Worm (Caenorhabditis elegans): ENCODE results near the gene K10D2.5.

The K10D2.5 gene

DNA sequence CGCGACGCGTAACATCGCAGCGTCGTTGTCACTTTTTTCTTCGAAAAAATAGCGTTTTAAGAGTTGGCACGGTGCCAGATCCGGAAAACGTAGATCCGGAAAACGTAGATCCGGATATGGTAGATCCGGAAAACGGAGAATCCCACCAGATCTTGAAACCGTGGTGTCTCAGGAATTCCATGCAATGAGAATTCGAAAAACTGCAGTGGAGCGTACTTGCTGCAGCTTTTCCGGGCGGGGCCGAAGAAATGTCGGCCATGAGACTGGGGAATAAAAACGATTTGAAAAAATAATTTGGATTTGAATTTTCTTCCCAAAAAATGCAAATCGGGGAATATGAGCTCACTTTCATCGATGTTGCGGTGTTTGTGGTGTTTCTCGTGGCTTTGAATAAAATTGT is at the start of gene K10D2.5:
K10D2.5 (plus strand) TSS at position 251 of the 400 bp plus-strand sequence.
- TF ChIP-seq him-1 (tag; optimal IDR thresholded peaks at IDR 0.05) = peak; percentile 86
- TF ChIP-seq W03F9.2 (tag; optimal IDR thresholded peaks at IDR 0.05) = peak; percentile 89
- TF ChIP-seq dao-5 (tag; optimal IDR thresholded peaks at IDR 0.05) = no peak

DNA sequence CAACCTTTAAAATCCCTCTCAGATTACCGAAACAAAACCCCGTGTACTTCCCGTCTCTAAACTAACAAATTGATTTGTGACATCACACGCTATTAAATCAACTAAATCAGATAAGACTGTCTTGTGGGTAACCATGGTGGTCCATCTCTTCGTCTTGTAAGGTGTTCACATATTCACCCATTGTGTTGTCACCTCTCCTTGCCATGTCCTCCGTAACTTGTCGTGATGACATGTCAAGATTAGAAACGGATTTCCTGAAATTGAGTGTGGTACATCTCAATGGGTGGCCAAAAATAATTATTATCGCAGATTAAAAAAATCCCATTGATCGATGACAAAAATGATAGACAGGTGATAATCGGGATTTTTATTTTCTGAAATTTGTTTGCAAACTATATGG is 48.1 kb upstream of the K10D2.5 start:
- no peak for TF ChIP-seq him-1 (tag; optimal IDR thresholded peaks at IDR 0.05)
- TF ChIP-seq dao-5 (tag; optimal IDR thresholded peaks at IDR 0.05) = no peak
- TF ChIP-seq W03F9.2 (tag; optimal IDR thresholded peaks at IDR 0.05) = no peak

DNA sequence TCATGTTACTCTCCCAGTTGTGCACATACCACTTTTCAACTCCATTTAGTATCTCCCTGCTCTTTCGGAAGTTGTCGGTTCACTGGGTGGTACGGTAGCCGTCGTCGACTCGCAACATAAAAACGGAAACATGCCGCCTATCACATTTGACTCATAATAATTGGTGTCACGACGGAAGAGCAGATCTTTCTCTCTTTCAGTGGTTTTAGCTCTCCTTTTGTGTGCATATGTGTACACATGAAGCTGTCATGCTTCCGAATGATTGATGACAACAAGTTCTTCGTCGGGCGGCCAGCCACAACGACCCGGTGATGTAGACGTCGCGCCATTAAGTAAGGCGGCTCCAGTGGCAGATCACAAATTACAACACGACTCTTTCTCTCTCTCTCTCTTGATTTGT is 46.8 kb upstream of the K10D2.5 start:
- TF ChIP-seq him-1 (tag; optimal IDR thresholded peaks at IDR 0.05) (no peak), dao-5 (tag; optimal IDR thresholded peaks at IDR 0.05) (no peak)

DNA sequence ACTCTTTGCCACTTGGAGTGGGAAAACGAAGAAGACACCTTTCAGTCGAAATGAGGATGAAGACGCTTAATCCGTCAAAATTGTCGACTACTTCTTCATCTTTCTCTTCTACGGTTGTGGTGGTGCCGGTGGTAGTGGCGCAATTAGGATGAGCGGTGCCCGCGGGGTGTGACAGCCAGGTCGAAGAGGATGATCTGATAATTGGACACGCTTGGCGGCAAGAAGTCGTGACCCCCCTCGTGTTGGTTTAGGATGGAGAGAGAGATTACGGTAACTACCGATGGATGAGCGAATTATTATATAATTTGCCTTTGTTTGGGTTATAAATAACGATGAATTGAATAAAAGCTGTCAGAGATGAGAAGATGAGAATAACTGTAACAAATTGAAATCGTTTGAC is 45.5 kb upstream of the K10D2.5 start:
- TF ChIP-seq him-1 (tag; optimal IDR thresholded peaks at IDR 0.05) (no peak), dao-5 (tag; optimal IDR thresholded peaks at IDR 0.05) (no peak), W03F9.2 (tag; optimal IDR thresholded peaks at IDR 0.05) (no peak)

DNA sequence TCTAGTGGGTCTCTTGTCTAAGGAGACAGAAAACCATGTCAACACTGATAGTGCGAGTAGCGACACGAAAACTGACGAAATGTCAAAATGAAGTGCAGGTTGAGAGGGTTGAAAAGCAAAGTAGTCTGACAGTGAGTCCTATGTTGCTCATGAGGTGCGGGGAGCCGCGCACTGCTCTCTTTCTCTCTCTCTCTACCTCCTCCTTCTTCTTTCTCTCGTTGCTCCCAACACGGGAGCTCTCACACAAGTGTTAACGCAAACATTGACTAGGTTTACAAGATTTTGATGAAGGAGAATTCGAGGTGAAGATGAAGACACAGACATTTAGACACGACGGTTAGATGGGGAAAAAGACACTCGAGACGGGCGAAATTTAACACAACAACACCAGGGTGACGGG is 43.3 kb upstream of the K10D2.5 start:
- TF ChIP-seq him-1 (tag; optimal IDR thresholded peaks at IDR 0.05) (no peak), W03F9.2 (tag; optimal IDR thresholded peaks at IDR 0.05) (no peak), dao-5 (tag; optimal IDR thresholded peaks at IDR 0.05) (no peak)

DNA sequence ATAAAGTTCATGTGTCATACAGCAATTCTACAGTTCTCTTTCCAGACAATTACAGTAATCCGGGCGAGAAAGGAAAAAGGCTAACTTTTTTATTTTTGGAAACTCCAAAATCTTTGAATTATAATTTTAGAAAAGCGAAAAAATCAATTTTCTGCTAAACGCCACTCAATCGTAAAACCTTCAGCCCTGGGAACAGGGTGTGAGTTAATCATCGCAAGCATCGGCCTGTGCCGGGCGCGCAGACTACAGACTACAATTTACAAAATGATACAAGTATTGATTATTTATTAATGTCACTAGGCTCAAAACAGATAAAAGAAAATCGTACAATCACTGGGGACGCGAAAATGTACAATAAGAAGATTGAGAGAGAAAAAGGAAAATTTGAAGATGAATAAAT is 41.9 kb upstream of the K10D2.5 start:
- TF ChIP-seq dao-5 (tag; optimal IDR thresholded peaks at IDR 0.05) (no peak), him-1 (tag; optimal IDR thresholded peaks at IDR 0.05) (no peak), W03F9.2 (tag; optimal IDR thresholded peaks at IDR 0.05) (no peak)

DNA sequence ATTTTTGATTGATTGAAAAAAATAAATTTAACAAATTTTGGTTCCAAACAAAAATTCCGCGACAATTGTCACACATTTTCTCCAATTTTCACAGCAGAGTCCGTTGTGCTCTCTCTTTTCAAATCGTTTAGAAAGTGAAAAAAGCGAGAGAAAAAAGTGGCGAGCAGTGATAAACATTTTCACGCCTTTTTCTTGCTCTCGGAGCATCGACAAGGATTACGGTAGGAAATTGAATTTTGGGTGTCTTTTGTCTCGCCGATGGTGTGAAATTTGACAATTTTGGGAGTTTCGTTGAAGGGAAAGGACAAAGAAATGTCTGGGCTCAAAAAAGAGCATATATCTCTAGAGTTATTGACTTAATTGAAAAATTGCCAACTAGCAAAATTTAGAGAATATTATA is 38.0 kb upstream of the K10D2.5 start:
- no peak for TF ChIP-seq him-1 (tag; optimal IDR thresholded peaks at IDR 0.05)
- TF ChIP-seq W03F9.2 (tag; optimal IDR thresholded peaks at IDR 0.05) = no peak
- TF ChIP-seq dao-5 (tag; optimal IDR thresholded peaks at IDR 0.05) = no peak

DNA sequence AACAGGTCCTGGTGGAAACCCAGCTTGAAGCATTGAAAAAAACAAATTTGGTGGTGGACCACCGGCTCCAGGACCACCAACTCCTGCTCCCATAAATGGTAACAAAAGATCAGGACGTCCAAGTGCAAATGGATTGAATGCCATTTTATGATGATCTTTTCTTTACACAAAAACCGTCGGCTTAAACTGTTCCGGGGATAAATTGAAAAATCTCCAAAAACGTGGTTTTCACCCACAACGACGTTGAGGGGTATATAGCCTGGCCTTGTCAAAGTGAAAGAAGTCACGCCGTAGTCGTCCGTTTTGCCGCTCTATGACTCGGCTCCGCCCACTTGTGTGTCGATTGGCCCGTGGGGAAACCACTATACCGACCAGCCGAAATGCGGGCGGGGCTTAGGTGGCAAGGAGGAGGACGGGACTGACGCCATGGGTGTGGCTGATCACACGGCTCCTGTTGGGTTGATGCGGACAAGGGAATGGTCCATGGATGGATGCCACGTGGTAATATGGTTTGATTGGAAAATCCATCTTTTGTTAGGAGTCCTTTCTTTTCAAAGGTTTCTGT is 36.4 kb upstream of the K10D2.5 start, which contains the start of gene tbx-2:
tbx-2 (minus strand) TSS at position 264 of the 565 bp plus-strand sequence.
- TF ChIP-seq him-1 (tag; optimal IDR thresholded peaks at IDR 0.05) (no peak), dao-5 (tag; optimal IDR thresholded peaks at IDR 0.05) (no peak), W03F9.2 (tag; optimal IDR thresholded peaks at IDR 0.05) (no peak)

DNA sequence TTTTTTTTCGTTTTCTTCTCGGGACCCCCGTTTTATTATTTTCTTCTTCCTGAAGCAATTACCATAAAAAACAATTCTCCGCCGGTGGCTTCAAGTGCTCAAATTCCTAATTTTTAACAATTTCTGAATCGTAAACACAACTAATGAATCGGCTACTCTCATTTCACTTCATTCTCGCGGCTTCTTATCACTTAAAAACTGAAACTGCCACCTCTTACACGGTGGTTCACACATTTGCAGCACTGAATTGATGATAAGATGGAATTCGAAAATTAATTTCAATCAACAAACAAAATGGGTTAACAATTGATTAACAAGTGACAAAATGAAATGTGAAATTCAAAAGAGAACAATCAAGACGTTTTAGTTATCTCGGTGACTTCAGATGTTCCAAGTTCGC is 35.4 kb upstream of the K10D2.5 start:
- TF ChIP-seq dao-5 (tag; optimal IDR thresholded peaks at IDR 0.05) (no peak), W03F9.2 (tag; optimal IDR thresholded peaks at IDR 0.05) (no peak), him-1 (tag; optimal IDR thresholded peaks at IDR 0.05) (no peak)

DNA sequence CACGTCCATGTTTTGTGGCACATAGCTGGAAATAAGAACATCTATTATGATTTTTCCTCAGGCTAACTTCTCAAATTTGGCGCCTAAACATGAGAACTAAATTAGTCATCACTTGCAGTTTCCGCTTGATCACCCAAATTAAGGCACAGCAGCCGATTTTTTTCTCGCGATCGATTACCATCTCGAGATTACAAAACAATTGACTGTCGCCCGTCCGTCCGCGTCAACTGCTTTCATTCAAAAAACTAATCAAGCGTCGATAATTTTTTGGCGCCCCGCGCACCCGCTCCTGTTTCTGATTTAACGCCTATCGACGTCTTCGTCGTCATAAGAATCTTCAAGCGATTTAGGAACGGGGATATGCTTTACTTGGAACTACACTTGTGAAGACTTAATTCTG is 34.8 kb upstream of the K10D2.5 start:
- TF ChIP-seq dao-5 (tag; optimal IDR thresholded peaks at IDR 0.05) (no peak), W03F9.2 (tag; optimal IDR thresholded peaks at IDR 0.05) (no peak), him-1 (tag; optimal IDR thresholded peaks at IDR 0.05) (no peak)

DNA sequence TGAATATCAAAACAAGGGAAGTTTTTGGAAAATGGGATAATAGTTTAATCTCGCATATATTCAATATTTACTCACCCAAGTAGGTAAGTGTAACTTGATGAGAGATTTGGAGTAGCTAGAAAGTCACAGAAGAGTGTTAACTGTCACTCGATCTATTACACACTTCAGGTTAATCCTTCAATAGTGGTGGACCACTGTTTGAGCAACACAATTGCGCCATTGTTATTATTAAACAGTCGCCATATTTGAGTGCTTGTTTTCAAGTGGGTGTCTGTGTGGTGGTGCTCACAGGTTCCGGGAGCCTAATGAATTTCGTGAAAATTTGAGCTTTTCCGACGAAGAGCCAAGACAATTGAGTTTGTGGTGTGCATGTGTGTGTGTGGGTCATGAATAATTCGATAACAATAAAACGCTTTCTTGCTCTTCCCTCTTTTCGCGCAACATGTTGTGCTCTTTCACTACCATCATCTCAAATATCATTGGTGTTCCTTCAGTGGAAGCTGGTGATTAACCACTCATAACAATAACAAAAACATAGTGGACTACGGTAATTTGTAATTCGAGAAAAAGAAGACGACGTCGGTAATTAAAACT is 33.5 kb upstream of the K10D2.5 start:
- TF ChIP-seq W03F9.2 (tag; optimal IDR thresholded peaks at IDR 0.05) (no peak), him-1 (tag; optimal IDR thresholded peaks at IDR 0.05) (no peak), dao-5 (tag; optimal IDR thresholded peaks at IDR 0.05) (no peak)

DNA sequence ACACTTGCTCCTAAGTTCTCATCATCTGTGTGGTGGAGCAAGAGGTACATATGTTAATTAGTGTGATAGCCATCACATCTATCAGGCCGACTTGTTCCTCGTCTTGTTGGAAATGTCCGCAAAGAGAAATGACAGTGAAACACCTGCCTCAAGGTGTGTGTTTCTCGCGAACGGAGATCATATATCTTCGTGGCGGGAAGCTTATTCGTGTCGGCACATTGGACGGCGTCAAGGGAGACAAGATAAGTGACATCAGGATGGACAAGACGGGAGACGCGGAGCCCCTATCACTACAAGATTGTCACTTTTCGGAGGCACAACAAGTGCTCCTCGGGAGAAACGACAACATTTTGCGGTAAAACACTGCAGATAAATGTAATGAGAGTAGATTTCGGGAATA is 32.8 kb upstream of the K10D2.5 start:
- no peak for TF ChIP-seq W03F9.2 (tag; optimal IDR thresholded peaks at IDR 0.05)
- TF ChIP-seq dao-5 (tag; optimal IDR thresholded peaks at IDR 0.05) = no peak
- no peak for TF ChIP-seq him-1 (tag; optimal IDR thresholded peaks at IDR 0.05)

DNA sequence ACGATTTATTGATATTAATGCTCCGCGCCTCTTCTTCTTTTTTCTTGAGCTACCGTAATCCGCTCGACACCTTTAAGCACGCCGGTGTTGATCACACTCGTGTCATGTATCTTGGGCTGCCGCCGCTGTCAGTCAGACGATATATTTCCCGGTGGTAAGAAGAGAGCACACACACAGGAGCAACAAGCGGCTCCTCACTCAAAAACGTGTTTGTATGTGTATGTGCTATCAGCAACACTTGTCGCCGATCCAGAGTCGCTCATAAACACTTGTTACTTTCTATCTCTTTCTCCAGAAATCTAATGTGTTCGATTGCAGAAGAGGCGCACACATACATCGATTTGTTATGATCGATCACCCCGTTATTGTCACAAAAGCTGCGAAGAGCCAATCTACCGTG is 32.0 kb upstream of the K10D2.5 start:
- TF ChIP-seq dao-5 (tag; optimal IDR thresholded peaks at IDR 0.05) (no peak), W03F9.2 (tag; optimal IDR thresholded peaks at IDR 0.05) (no peak), him-1 (tag; optimal IDR thresholded peaks at IDR 0.05) (no peak)

DNA sequence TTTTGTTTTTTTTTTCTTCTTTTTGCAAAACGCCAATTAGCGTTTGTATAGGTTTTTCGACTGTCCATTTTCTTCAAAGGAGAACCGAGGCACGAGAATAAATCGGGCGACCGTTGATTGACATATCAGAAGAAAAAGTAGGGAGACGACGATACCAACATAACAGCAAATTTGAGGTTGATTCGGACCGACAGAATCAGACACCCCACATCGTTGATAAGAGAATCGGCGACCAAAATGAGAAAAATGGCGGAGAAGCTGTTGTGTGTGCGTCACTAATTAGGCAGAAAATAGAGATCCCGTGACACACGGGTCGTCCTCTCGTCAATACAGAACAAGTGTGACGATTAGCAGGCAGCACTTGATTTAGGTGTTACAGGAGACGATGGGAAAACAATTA is 30.6 kb upstream of the K10D2.5 start:
- no peak for TF ChIP-seq W03F9.2 (tag; optimal IDR thresholded peaks at IDR 0.05)
- TF ChIP-seq him-1 (tag; optimal IDR thresholded peaks at IDR 0.05) = no peak
- TF ChIP-seq dao-5 (tag; optimal IDR thresholded peaks at IDR 0.05) = no peak

DNA sequence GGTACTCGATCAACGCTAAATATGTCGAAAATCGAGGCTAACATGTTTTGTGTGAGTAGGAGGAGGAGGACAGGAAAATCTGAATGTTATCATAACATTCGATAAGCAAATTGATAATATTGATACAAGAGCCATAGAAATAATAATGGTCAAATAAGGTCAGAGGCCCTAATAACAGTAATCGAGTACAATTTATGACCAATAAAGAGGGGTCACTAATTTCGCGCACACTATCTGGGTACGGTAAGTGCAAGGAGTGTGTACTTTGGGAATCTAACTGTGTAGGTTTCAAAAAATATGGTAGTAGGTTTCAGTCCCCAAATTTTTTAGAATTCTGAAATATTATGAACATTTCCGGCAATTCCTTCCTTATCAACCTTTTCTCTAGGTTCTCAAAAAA is 29.0 kb upstream of the K10D2.5 start:
- TF ChIP-seq dao-5 (tag; optimal IDR thresholded peaks at IDR 0.05) = no peak
- TF ChIP-seq W03F9.2 (tag; optimal IDR thresholded peaks at IDR 0.05) = no peak
- no peak for TF ChIP-seq him-1 (tag; optimal IDR thresholded peaks at IDR 0.05)
